Worm (Caenorhabditis elegans) whole organism, late embryonic: ENCODE results near the gene nex-4.

ENCODE experiments used
- T23F11.4 ChIP-seq: fragments of 200-800 bp; sonication (Bioruptor generic); optimal IDR thresholded peaks from 2 replicates; lab custom pipeline; 2018; ENCODE audit warnings: mild to moderate bottlenecking, missing genetic modification characterization, missing compliant biosample characterization
- ceh-24 ChIP-seq: sonication (generic microtip); optimal IDR thresholded peaks from 2 replicates; lab custom pipeline; 2016; ENCODE audit warnings: mild to moderate bottlenecking, missing genetic modification characterization, missing compliant biosample characterization

- no peak for TF ChIP-seq ceh-24
- no peak for TF ChIP-seq T23F11.4 (GFP tag; lab: Kevin White, UChicago)
Observed at ce11 chrV:4881377-4881776, 30.1 kb downstream of the nex-4 start, which contains the start of gene str-32.
